Worm (Caenorhabditis elegans): Measurements from ENCODE around the gene cst-2.
"Not testable (repeated sequence)": the region's sequence is repeated elsewhere in the genome, so short reads cannot be mapped to it uniquely, and the experiment has no call there.

The cst-2 gene

ce11 chrX:4335950-4336349 lies at the start of gene cst-2:
Gene cst-2, minus strand, starts transcription at chrX:4336050.
- TF ChIP-seq gmeb-2, ztf-16, ceh-31 (tag; optimal IDR thresholded peaks at IDR 0.05): not testable (repeated sequence)

- TF ChIP-seq nfya-1 (tag; optimal IDR thresholded peaks at IDR 0.05), result no peak
- no peak for TF ChIP-seq ceh-19 (GFP tag; optimal IDR thresholded peaks at IDR 0.05)
- TF ChIP-seq Y22D7AL.16 (tag; optimal IDR thresholded peaks at IDR 0.05), result no peak
- TF ChIP-seq eyg-1 (tag; optimal IDR thresholded peaks at IDR 0.05), result no peak
- no peak for TF ChIP-seq pat-9 (tag; optimal IDR thresholded peaks at IDR 0.05)
- TF ChIP-seq fkh-10 (GFP tag; optimal IDR thresholded peaks at IDR 0.05), result no peak
- TF ChIP-seq sox-2 (GFP tag; IDR thresholded peaks at IDR 0.05), result no peak
- no peak for TF ChIP-seq sox-4 (tag; optimal IDR thresholded peaks at IDR 0.05)
- no peak for TF ChIP-seq ceh-18 (tag; optimal IDR thresholded peaks at IDR 0.05)
- TF ChIP-seq T23F11.4 (GFP tag; optimal IDR thresholded peaks at IDR 0.05), result no peak
- TF ChIP-seq hlh-30 (tag; optimal IDR thresholded peaks at IDR 0.05; ENCODE audit: insufficient read depth), result no peak
- no peak for TF ChIP-seq hlh-13 (GFP tag; optimal IDR thresholded peaks at IDR 0.05)
- TF ChIP-seq ceh-2 (tag; optimal IDR thresholded peaks at IDR 0.05), result no peak
- no peak for TF ChIP-seq ceh-24 (tag; optimal IDR thresholded peaks at IDR 0.05)
- no peak for TF ChIP-seq tbx-2 (tag; optimal IDR thresholded peaks at IDR 0.05)
- TF ChIP-seq ama-1 (optimal IDR thresholded peaks at IDR 0.05), result no peak
- TF ChIP-seq ets-4 (tag; optimal IDR thresholded peaks at IDR 0.05), result no peak
- TF ChIP-seq ceh-22 (tag; optimal IDR thresholded peaks at IDR 0.05), result no peak
- TF ChIP-seq mec-3 (tag; optimal IDR thresholded peaks at IDR 0.05; ENCODE audit: borderline replicate concordance), result no peak
- TF ChIP-seq odd-2 (tag; optimal IDR thresholded peaks at IDR 0.05), result no peak
These were observed 47.6 kb upstream of the cst-2 start, which contains the start of gene lst-2 for ce11 chrX:4383316-4383936. Gene lst-2, minus strand, starts transcription at chrX:4383366.

- TF ChIP-seq K09A11.1 (tag; optimal IDR thresholded peaks at IDR 0.05; ENCODE audit: insufficient read depth), result no peak
- no peak for TF ChIP-seq ceh-24 (tag; optimal IDR thresholded peaks at IDR 0.05)
- TF ChIP-seq lin-11 (tag; optimal IDR thresholded peaks at IDR 0.05), result no peak
- TF ChIP-seq sox-4 (tag; optimal IDR thresholded peaks at IDR 0.05), result no peak
- no peak for TF ChIP-seq gmeb-2 (tag; optimal IDR thresholded peaks at IDR 0.05)
- no peak for TF ChIP-seq Y22D7AL.16 (tag; optimal IDR thresholded peaks at IDR 0.05)
- TF ChIP-seq ceh-2 (tag; optimal IDR thresholded peaks at IDR 0.05), result no peak
- no peak for TF ChIP-seq ceh-18 (tag; optimal IDR thresholded peaks at IDR 0.05)
- no peak for TF ChIP-seq pha-2 (tag; optimal IDR thresholded peaks at IDR 0.05)
- TF ChIP-seq hlh-30 (tag; optimal IDR thresholded peaks at IDR 0.05; ENCODE audit: insufficient read depth), result no peak
- no peak for TF ChIP-seq ztf-16 (tag; optimal IDR thresholded peaks at IDR 0.05)
- TF ChIP-seq fkh-6 (tag; optimal IDR thresholded peaks at IDR 0.05), result no peak
- no peak for TF ChIP-seq C08G9.2 (tag; optimal IDR thresholded peaks at IDR 0.05)
- TF ChIP-seq dmd-4 (tag; optimal IDR thresholded peaks at IDR 0.05; ENCODE audit: borderline replicate concordance), result no peak
- TF ChIP-seq hlh-13 (GFP tag; optimal IDR thresholded peaks at IDR 0.05), result no peak
- no peak for TF ChIP-seq eyg-1 (tag; optimal IDR thresholded peaks at IDR 0.05)
- TF ChIP-seq ttx-3 (tag; optimal IDR thresholded peaks at IDR 0.05), result no peak
- no peak for TF ChIP-seq sdc-2 (tag; optimal IDR thresholded peaks at IDR 0.05)
- no peak for TF ChIP-seq C38D4.7 (GFP tag; optimal IDR thresholded peaks at IDR 0.05)
These were observed 41.8 kb upstream of the cst-2 start, which contains the start of gene R160.12 for ce11 chrX:4377689-4378088. Gene R160.12, minus strand, starts transcription at chrX:4377789.

ce11 chrX:4376801-4377200 lies 41.0 kb upstream of the cst-2 start, which contains the start of gene R160.2:
Gene R160.2, minus strand, starts transcription at chrX:4376901.
- TF ChIP-seq lim-6 (tag; optimal IDR thresholded peaks at IDR 0.05) (no peak), pha-4 (tag; optimal IDR thresholded peaks at IDR 0.05) (no peak), ceh-45 (GFP tag; IDR thresholded peaks at IDR 0.05) (no peak), tbx-7 (tag; optimal IDR thresholded peaks at IDR 0.05) (no peak), ceh-34 (tag; optimal IDR thresholded peaks at IDR 0.05) (no peak)
